Worm (Caenorhabditis elegans): ENCODE results near the gene mrps-18B.

mrps-18B gene

ce11 chrII:8561227-8561626 lies 35.7 kb downstream of the mrps-18B start, which contains the start of gene iff-2:
Gene iff-2, minus strand, starts transcription at chrII:8561367.
- TF ChIP-seq unc-62 (GFP tag; optimal IDR thresholded peaks at IDR 0.05), result no peak

- no peak for TF ChIP-seq unc-62 (GFP tag; optimal IDR thresholded peaks at IDR 0.05)
Measured at ce11 chrII:8562002-8562401, 36.5 kb downstream of the mrps-18B start, which contains the start of gene F54C9.14. Gene F54C9.14, plus strand, starts transcription at chrII:8562302.

- TF ChIP-seq unc-62 (GFP tag; optimal IDR thresholded peaks at IDR 0.05), result no peak
Measured at ce11 chrII:8566039-8566438, 40.6 kb downstream of the mrps-18B start, which contains the start of gene stc-1. Gene stc-1, minus strand, starts transcription at chrII:8566139.

DNA sequence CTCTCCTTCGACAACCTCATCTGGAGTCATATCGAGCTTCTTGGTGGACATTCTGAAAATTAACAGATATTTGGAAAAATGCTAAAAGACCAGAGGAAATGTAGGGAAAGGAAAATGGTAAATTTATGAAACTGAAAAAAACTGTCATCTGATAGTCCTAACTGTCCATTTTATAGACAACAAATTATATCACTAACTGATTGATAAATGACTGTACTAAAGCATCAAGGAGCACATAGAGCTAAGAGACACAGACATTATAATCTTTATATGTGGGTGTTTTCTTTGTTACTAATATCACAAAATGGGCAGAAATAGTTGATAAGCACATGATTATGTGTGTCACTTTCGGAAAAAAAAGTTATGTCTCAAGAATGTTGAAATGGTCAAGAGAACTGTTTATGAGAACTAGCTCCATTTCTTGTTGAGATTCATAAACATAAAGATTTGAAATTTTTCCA lies 41.4 kb downstream of the mrps-18B start, which contains the start of gene F54C9.3:
Gene F54C9.3 (minus strand): TSS at position 51 of the 461 bp plus-strand sequence.
- TF ChIP-seq unc-62 (GFP tag; optimal IDR thresholded peaks at IDR 0.05), result no peak

- TF ChIP-seq unc-62 (GFP tag; optimal IDR thresholded peaks at IDR 0.05), result no peak
Measured at ce11 chrII:8568234-8568969, 42.9 kb downstream of the mrps-18B start.

- no peak for TF ChIP-seq unc-62 (GFP tag; optimal IDR thresholded peaks at IDR 0.05)
Measured at ce11 chrII:8569038-8569977, 43.8 kb downstream of the mrps-18B start, which contains the start of the genes col-38 and rpl-5. Gene col-38, minus strand, starts transcription at chrII:8569088. Gene rpl-5, plus strand, starts transcription at chrII:8569927.

DNA sequence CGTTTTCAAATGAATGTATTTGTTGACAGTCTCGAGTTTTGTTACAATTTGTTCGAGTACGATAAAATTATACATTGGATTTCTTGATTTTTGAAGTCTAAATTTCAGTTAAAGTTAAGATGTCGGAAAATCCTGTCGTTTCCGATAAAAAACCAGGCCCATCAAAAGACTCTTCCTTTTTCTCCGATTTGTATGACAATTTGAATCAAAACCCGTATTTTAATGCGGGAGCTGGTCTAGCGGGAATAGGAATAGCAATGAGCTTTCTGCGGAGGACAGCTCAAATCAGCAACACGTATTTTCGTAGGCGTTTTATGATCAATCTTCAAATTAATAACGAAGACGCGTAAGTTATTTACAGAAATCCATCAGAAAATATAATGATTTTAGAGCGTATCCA lies 45.5 kb downstream of the mrps-18B start, which contains the start of gene bcs-1:
Gene bcs-1 (plus strand): TSS at position 109 of the 400 bp plus-strand sequence.
- no peak for TF ChIP-seq unc-62 (GFP tag; optimal IDR thresholded peaks at IDR 0.05)

DNA sequence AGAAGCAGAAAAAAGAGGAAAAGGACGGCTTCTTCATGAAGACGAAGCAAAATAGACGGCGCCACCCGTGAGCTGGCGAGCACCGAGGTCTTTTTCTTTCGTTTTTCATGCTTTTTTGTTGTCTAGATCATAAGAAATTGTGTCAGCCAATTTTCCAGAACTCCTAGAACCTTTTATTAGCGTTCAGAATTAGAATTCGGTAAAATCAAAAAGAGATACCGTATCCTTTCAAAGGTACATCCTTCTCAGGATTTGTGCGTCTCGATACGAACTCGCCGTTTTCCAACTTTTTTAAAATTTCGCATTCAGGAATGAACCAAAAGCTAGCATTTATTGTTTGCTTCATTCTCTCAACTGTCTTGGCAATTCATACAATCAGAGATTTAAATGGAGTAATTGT lies 47.6 kb downstream of the mrps-18B start, which contains the start of gene F54C9.7:
Gene F54C9.7 (plus strand): TSS at position 301 of the 400 bp plus-strand sequence.
- TF ChIP-seq unc-62 (GFP tag; optimal IDR thresholded peaks at IDR 0.05), result no peak

- no peak for TF ChIP-seq unc-62 (GFP tag; optimal IDR thresholded peaks at IDR 0.05)
Measured at ce11 chrII:8575184-8575583, 49.7 kb downstream of the mrps-18B start, which contains the start of gene puf-5. Gene puf-5, plus strand, starts transcription at chrII:8575541.
